Fruit fly (Drosophila melanogaster): Measurements from ENCODE around the gene Cf2.

Gene Cf2

DNA sequence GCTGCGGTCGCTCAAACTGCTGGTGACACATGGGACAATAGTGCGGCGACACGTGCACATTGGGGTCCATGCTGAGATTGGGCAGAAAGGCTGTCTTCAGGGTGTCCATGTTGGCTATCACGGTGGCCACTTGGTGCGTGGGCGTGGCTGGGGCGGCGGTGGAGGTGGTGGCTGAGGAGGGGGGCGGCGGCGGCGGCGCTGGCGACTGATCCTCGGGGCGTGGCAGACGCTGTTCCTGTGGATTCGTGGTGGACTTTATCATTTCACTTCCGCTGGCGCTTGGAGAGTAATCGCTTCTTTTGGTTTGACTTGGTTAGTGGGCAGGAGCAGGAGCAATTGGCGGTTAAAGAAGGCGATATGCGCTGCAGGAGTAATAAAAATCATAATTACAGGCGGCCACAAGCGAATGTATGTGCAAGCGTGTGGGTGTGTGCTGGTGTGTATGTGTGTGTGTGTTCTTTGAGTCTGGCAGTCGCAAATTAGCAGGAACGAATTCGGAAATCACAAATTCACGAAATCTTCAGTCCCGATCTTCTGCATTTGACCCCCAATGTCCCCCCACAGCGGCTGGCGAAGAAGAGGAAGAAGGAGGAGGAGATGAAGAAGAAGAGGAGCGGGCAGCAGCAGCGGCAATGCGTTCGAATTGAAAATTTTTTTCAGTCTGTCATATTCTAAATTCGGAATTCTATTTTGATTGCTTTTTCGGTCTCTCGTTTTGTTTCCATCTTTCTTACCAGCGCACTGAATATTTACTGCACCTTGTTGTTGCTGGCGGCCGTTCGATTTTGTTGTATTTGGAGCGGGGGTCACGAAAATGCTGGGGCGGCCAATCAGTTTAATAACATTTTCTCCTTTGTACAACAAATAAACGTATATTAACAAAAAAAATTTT lies 530 bp downstream of the Cf2 start:
- TF ChIP-seq Snoo (tag; optimal IDR thresholded peaks at IDR 0.05) (no peak), CG4496 (GFP tag; IDR thresholded peaks at IDR 0.05) (no peak), CG8301 (tag; optimal IDR thresholded peaks at IDR 0.05) (no peak), CG34367 (tag; optimal IDR thresholded peaks at IDR 0.05) (no peak), Ets98B (GFP tag; IDR thresholded peaks at IDR 0.05) (0 out of 2 replicates have a peak, but pooled peaks have one; percentile 33), gl (tag; optimal IDR thresholded peaks at IDR 0.05) (peak; percentile 7)

- TF ChIP-seq Pif1A (GFP tag; optimal IDR thresholded peaks at IDR 0.05) (no peak), CG8159 (tag; optimal IDR thresholded peaks at IDR 0.05) (no peak), rn (GFP tag; IDR thresholded peaks at IDR 0.05) (no peak), D1 (tag; optimal IDR thresholded peaks at IDR 0.05) (no peak), CG17806 (tag; optimal IDR thresholded peaks at IDR 0.05) (no peak), CG14655 (GFP tag; optimal IDR thresholded peaks at IDR 0.05) (no peak), CG9948 (tag; optimal IDR thresholded peaks at IDR 0.05) (no peak), CG12605 (GFP tag; IDR thresholded peaks at IDR 0.05) (no peak), Ets98B (GFP tag; IDR thresholded peaks at IDR 0.05) (no peak), CG34367 (tag; optimal IDR thresholded peaks at IDR 0.05) (no peak), CG4496 (GFP tag; IDR thresholded peaks at IDR 0.05) (no peak), CG32121 (GFP tag; IDR thresholded peaks at IDR 0.05) (no peak), CG8301 (tag; optimal IDR thresholded peaks at IDR 0.05) (no peak), Pif1B (GFP tag; optimal IDR thresholded peaks at IDR 0.05) (no peak), CG10348 (GFP tag; IDR thresholded peaks at IDR 0.05) (no peak)
Observed at dm6 chr2L:4868383-4868782, 14.5 kb downstream of the Cf2 start.

DNA sequence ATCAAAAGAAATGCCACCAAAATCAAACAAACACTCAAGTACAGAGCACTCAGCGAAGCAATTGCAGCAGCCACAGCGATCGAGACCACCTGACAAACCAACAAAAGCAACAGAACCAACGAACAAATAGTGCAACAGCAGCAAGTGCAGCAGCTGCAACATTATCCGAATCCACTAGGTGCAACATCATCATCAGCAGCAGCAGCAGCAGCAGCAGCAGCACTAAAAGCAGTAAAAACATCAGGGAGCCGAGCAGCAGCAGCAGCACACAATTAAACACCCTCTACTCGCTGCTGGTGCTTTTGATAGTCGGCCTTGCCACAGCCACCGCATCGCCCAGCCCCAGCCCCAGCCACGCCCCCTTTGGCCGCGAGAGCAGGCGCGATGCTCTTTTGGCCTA lies 17.5 kb downstream of the Cf2 start:
- TF ChIP-seq CG4496 (GFP tag; IDR thresholded peaks at IDR 0.05) (no peak), Snoo (tag; optimal IDR thresholded peaks at IDR 0.05) (no peak), rn (GFP tag; IDR thresholded peaks at IDR 0.05) (no peak), Pif1B (GFP tag; optimal IDR thresholded peaks at IDR 0.05) (no peak), gl (tag; optimal IDR thresholded peaks at IDR 0.05) (no peak), Ets98B (GFP tag; IDR thresholded peaks at IDR 0.05) (no peak), EcR (GFP tag; optimal IDR thresholded peaks at IDR 0.05) (no peak), CG15710 (tag; optimal IDR thresholded peaks at IDR 0.05) (no peak), CG34367 (tag; optimal IDR thresholded peaks at IDR 0.05) (no peak), CG8159 (tag; optimal IDR thresholded peaks at IDR 0.05) (no peak), Pif1A (GFP tag; optimal IDR thresholded peaks at IDR 0.05) (no peak), CG13204 (GFP tag; optimal IDR thresholded peaks at IDR 0.05) (no peak), D1 (tag; optimal IDR thresholded peaks at IDR 0.05) (no peak), CG10348 (GFP tag; IDR thresholded peaks at IDR 0.05) (no peak), CG14655 (GFP tag; optimal IDR thresholded peaks at IDR 0.05) (no peak), CG17806 (tag; optimal IDR thresholded peaks at IDR 0.05) (no peak), CG9948 (tag; optimal IDR thresholded peaks at IDR 0.05) (no peak), fd96Ca (GFP tag; IDR thresholded peaks at IDR 0.05) (no peak)

- TF ChIP-seq D1 (tag; optimal IDR thresholded peaks at IDR 0.05) = no peak
- 0 out of 2 replicates have a peak, but pooled peaks have one; percentile 12 for TF ChIP-seq Ets98B (GFP tag; IDR thresholded peaks at IDR 0.05)
- TF ChIP-seq rn (GFP tag; IDR thresholded peaks at IDR 0.05) = no peak
- TF ChIP-seq CG34367 (tag; optimal IDR thresholded peaks at IDR 0.05) = no peak
- TF ChIP-seq CG12605 (GFP tag; IDR thresholded peaks at IDR 0.05) = no peak
Observed at dm6 chr2L:4861503-4861902, 21.4 kb downstream of the Cf2 start.

DNA sequence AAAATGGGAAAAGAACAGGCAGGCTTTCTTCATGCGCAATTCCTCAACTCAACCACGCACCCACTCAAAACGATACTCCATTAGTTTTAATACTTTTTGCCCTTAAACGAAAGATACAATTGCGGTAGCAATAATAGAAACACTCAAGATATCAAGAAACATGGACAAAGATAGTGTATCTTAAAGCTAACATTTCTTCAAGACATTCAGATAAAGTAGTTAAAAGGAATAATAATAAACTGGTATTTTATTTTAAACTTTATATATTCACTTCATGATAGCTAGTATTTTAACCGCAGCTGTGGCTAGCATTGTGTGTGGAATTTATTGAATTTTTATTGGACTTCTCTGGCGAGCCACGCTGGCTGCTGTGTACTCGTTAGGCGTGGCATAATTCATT lies 26.8 kb downstream of the Cf2 start:
- TF ChIP-seq CG9948 (tag; optimal IDR thresholded peaks at IDR 0.05) (peak; percentile 49), CG10348 (GFP tag; IDR thresholded peaks at IDR 0.05) (no peak), CG8159 (tag; optimal IDR thresholded peaks at IDR 0.05) (peak; percentile 60), CG17806 (tag; optimal IDR thresholded peaks at IDR 0.05) (peak; percentile 34), Snoo (tag; optimal IDR thresholded peaks at IDR 0.05) (no peak), CG13204 (GFP tag; optimal IDR thresholded peaks at IDR 0.05) (no peak), fd96Ca (GFP tag; IDR thresholded peaks at IDR 0.05) (no peak), Ets98B (GFP tag; IDR thresholded peaks at IDR 0.05) (no peak), gl (tag; optimal IDR thresholded peaks at IDR 0.05) (no peak), CG14655 (GFP tag; optimal IDR thresholded peaks at IDR 0.05) (peak; percentile 19), EcR (GFP tag; optimal IDR thresholded peaks at IDR 0.05) (no peak), rn (GFP tag; IDR thresholded peaks at IDR 0.05) (no peak), CG8301 (tag; optimal IDR thresholded peaks at IDR 0.05) (no peak), CG34367 (tag; optimal IDR thresholded peaks at IDR 0.05) (no peak), CG4496 (GFP tag; IDR thresholded peaks at IDR 0.05) (no peak; the same call in 2 of the 3 replicates), CG32121 (GFP tag; IDR thresholded peaks at IDR 0.05) (no peak), Pif1B (GFP tag; optimal IDR thresholded peaks at IDR 0.05) (no peak), CG15710 (tag; optimal IDR thresholded peaks at IDR 0.05) (peak; percentile 15), Pif1A (GFP tag; optimal IDR thresholded peaks at IDR 0.05) (no peak), D1 (tag; optimal IDR thresholded peaks at IDR 0.05) (no peak), CG12605 (GFP tag; IDR thresholded peaks at IDR 0.05) (no peak)

DNA sequence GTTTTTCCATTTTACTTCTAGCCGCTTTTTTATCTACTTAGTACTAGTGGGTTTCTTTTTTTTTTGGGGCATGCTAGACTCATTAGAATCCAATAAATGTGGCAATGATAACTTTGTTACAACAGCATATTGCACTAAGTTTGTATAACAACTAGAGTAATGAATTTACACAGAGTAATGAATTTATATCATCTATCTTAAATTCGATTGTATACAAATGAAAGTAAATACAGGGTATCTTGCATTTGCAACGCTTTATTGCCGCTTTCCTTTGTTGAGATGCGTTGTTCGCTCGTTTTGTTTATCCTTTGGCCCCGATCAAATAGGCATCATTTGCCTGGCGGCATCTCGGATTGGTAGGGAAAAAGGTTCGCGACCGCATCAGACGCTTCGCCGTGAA lies 28.1 kb downstream of the Cf2 start:
- TF ChIP-seq CG32121 (GFP tag; IDR thresholded peaks at IDR 0.05) = no peak
- no peak for TF ChIP-seq CG13204 (GFP tag; optimal IDR thresholded peaks at IDR 0.05)
